Worm (Caenorhabditis elegans): ENCODE measurements around the gene msrp-7.
A peak's percentile ranks its signal among the peaks of the same experiment; 100 is the strongest.

The msrp-7 gene

DNA sequence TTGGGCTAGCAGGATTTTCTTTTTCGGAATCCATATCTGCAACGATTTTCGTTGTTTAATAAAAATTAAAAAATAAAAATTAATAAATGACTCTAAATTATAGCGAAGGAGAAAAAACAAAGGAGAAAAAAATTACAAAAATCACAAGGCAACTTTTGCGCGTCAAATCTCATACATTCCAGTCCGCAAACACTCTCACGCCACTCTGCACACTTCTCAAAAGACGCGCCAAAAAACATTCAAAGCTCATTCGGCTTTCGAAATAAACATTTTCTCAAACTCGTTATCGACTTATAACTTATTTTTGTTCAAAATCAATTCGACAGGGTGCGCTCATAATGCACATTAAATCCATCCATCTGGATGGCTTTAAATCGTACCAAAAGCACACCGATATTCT lies 13.3 kb downstream of the msrp-7 start, which contains the start of the genes R06F6.12 and mix-1 (continued):
- TF ChIP-seq lsl-1 (GFP tag; optimal IDR thresholded peaks at IDR 0.05) (peak; percentile 62), pbrm-1 (GFP tag; IDR thresholded peaks at IDR 0.05) (0 out of 2 replicates have a peak, but pooled peaks have one; percentile 44), ceh-58 (GFP tag; IDR thresholded peaks at IDR 0.05) (no peak), rec-8 (tag; optimal IDR thresholded peaks at IDR 0.05) (peak in 1 of 2 experiments; percentile 12), madf-3 (GFP tag; IDR thresholded peaks at IDR 0.05) (no peak), tlf-1 (GFP tag; optimal IDR thresholded peaks at IDR 0.05) (no peak), madf-6 (GFP tag; IDR thresholded peaks at IDR 0.05) (peak; percentile 77), egrh-3 (GFP tag; IDR thresholded peaks at IDR 0.05) (no peak), C17E4.6 (GFP tag; IDR thresholded peaks at IDR 0.05) (no peak), aptf-2 (GFP tag; conservative IDR thresholded peaks at IDR 0.05) (no peak), chd-7 (tag; optimal IDR thresholded peaks at IDR 0.05) (no peak), sea-2 (GFP tag; IDR thresholded peaks at IDR 0.05) (no peak), ceh-40 (GFP tag; IDR thresholded peaks at IDR 0.05) (no peak), F23B12.7 (tag; optimal IDR thresholded peaks at IDR 0.05; ENCODE audit: insufficient read depth) (peak; percentile 8)

ce11 chrII:10829081-10829480 lies 18.3 kb downstream of the msrp-7 start, which contains the start of gene VM106R.1:
Gene VM106R.1, minus strand, starts transcription at chrII:10829181.
- TF ChIP-seq nfya-1 (tag; optimal IDR thresholded peaks at IDR 0.05; ENCODE audit: borderline replicate concordance, insufficient read depth) (no peak), tlf-1 (GFP tag; optimal IDR thresholded peaks at IDR 0.05) (no peak), Y67H2A.10 (GFP tag; conservative IDR thresholded peaks at IDR 0.05) (no peak), ztf-28 (GFP tag; IDR thresholded peaks at IDR 0.05) (no peak), fkh-3 (tag; optimal IDR thresholded peaks at IDR 0.05) (no peak), attf-6 (GFP tag; IDR thresholded peaks at IDR 0.05) (no peak), T07F8.4 (tag; optimal IDR thresholded peaks at IDR 0.05) (no peak), sea-2 (GFP tag; IDR thresholded peaks at IDR 0.05) (no peak), lsl-1 (GFP tag; optimal IDR thresholded peaks at IDR 0.05) (no peak), dox-1 (GFP tag; IDR thresholded peaks at IDR 0.05) (no peak), nhr-179 (tag; optimal IDR thresholded peaks at IDR 0.05) (no peak), hrde-1 (tag; optimal IDR thresholded peaks at IDR 0.05; ENCODE audit: borderline replicate concordance) (no peak), mes-4 (tag; optimal IDR thresholded peaks at IDR 0.05) (no peak), cebp-2 (GFP tag; IDR thresholded peaks at IDR 0.05) (no peak), Y56A3A.18 (GFP tag; IDR thresholded peaks at IDR 0.05) (no peak), attf-5 (GFP tag; optimal IDR thresholded peaks at IDR 0.05) (no peak), hmg-20 (GFP tag; IDR thresholded peaks at IDR 0.05) (no peak), unc-130 (GFP tag; optimal IDR thresholded peaks at IDR 0.05) (no peak), hsf-1 (GFP tag; IDR thresholded peaks at IDR 0.05) (no peak)

- TF ChIP-seq zfh-2 (GFP tag; conservative IDR thresholded peaks at IDR 0.05) (peak; percentile 54), snpc-1.3 (tag; optimal IDR thresholded peaks at IDR 0.05; ENCODE audit: insufficient read depth) (no peak)
These were observed 18.8 kb downstream of the msrp-7 start for ce11 chrII:10829572-10829971.

ce11 chrII:10834717-10835116 lies 23.9 kb downstream of the msrp-7 start:
- TF ChIP-seq die-1 (tag; optimal IDR thresholded peaks at IDR 0.05) (no peak), lin-26 (GFP tag; IDR thresholded peaks at IDR 0.05) (no peak), bed-1 (GFP tag; IDR thresholded peaks at IDR 0.05) (no peak), attf-6 (GFP tag; IDR thresholded peaks at IDR 0.05) (no peak), F57A8.1 (GFP tag; optimal IDR thresholded peaks at IDR 0.05) (no peak)
